In the genomic region with DNA sequence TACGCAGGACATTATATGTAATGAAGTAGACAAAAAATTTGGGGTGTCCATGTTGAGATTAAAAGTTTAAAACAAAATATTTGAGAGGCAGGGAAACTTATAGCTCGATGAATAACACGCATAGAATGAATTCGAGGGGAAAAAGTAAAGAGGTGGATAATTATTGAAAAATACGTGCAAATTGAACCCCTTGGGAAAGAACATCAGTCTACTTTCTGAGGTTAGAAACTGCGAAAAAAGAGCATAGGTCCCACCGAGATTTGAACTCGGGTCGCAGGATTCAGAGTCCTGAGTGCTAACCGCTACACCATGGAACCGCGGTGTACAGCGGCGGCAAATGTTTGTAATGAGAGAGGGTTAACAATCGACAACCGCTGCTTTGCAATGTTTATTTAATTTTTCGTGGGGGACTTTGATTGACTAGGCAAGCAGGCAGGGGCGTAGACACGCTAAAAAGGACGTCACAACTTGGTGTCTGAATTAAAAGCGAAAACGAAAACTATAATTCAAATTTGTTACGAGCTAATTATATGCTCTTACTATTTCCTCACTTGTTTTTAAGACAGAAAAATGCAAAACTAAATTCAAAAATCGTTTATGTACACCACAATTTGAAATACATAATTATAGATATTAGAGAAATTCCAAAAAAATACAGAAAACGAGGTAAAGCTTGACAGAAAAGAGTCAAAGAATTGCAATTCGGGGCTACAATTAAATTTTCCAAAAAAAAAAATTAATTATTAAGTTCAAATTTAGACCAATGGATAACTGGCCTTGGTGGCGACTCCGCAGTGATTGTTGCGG, we compare ENCODE assay signal across 2 worm cellular contexts.
A peak's percentile ranks its signal among the peaks of the same experiment; 100 is the strongest.
TF ChIP-seq lines count a peak whose summit lies in the region.

A gene (minus strand): TSS at position 51 of the 807 bp plus-strand sequence.

TF ChIP-seq in whole organism, L1 larva, 84 proteins besides CTCF, POLR2A, EP300 and RAD21 (continued from another document):
- TF ChIP-seq nhr-71 (tag; optimal IDR thresholded peaks at IDR 0.05; lab: Kevin White, UChicago): peak; percentile 74
- TF ChIP-seq C34B4.2 (tag; optimal IDR thresholded peaks at IDR 0.05; lab: Kevin White, UChicago): no peak
- TF ChIP-seq hlh-17 (GFP tag; optimal IDR thresholded peaks at IDR 0.05; lab: Kevin White, UChicago; ENCODE audit: borderline replicate concordance): no peak
- peak; percentile 77 for TF ChIP-seq snu-23 (GFP tag; optimal IDR thresholded peaks at IDR 0.05; lab: Kevin White, UChicago)
- TF ChIP-seq efl-1 (optimal IDR thresholded peaks at IDR 0.05; lab: Kevin White, UChicago): peak; percentile 28 to 55
- TF ChIP-seq efl-1 (GFP tag; optimal IDR thresholded peaks at IDR 0.05 in 1 of 2; lab: Kevin White, UChicago): peak; percentile 8 to 92
- TF ChIP-seq ceh-63 (GFP tag; optimal IDR thresholded peaks at IDR 0.05; lab: Kevin White, UChicago): no peak
- no peak for TF ChIP-seq fkh-4 (tag; optimal IDR thresholded peaks at IDR 0.05; lab: Kevin White, UChicago; ENCODE audit: borderline replicate concordance)
- no peak for TF ChIP-seq aha-1 (tag; optimal IDR thresholded peaks at IDR 0.05; lab: Kevin White, UChicago)
- TF ChIP-seq irx-1 (tag; optimal IDR thresholded peaks at IDR 0.05; lab: Kevin White, UChicago): peak; percentile 12

TF ChIP-seq in whole organism, young adult, 124 proteins besides CTCF, POLR2A, EP300 and RAD21 (continued from another document):
- TF ChIP-seq pbrm-1 (GFP tag; IDR thresholded peaks at IDR 0.05; lab: Robert Waterston, UW) (peak; percentile 86), ztf-3 (GFP tag; optimal IDR thresholded peaks at IDR 0.05; lab: Kevin White, UChicago) (no peak), tbp1 (GFP tag; optimal IDR thresholded peaks at IDR 0.05; lab: Kevin White, UChicago) (peak; percentile 95), hlh-12 (tag; optimal IDR thresholded peaks at IDR 0.05; lab: Kevin White, UChicago) (peak; percentile 27), hmg-1.2 (GFP tag; IDR thresholded peaks at IDR 0.05; lab: Robert Waterston, UW) (peak; percentile 81), Y67H2A.10 (GFP tag; conservative IDR thresholded peaks at IDR 0.05; lab: Robert Waterston, UW) (peak; percentile 60; the same call in 1 of the 2 replicates), lir-1 (GFP tag; conservative IDR thresholded peaks at IDR 0.05; lab: Robert Waterston, UW) (peak; percentile 63), madf-6 (GFP tag; IDR thresholded peaks at IDR 0.05; lab: Robert Waterston, UW) (peak; percentile 58), zim-3 (tag; optimal IDR thresholded peaks at IDR 0.05; lab: Kevin White, UChicago) (peak; percentile 86), F10E7.11 (tag; optimal IDR thresholded peaks at IDR 0.05; lab: Kevin White, UChicago) (peak; percentile 85), nhr-120 (GFP tag; IDR thresholded peaks at IDR 0.05; lab: Robert Waterston, UW) (0 out of 2 replicates have a peak, but pooled peaks have one; percentile 76), nfyb-1 (GFP tag; IDR thresholded peaks at IDR 0.05; lab: Robert Waterston, UW) (peak; percentile 95), snpc-4 (GFP tag; optimal IDR thresholded peaks at IDR 0.05; lab: Kevin White, UChicago) (peak; percentile 51), snpc-4 (tag; optimal IDR thresholded peaks at IDR 0.05; lab: Kevin White, UChicago) (peak; percentile 30 to 86 (median 58)), xnd-1 (tag; optimal IDR thresholded peaks at IDR 0.05; lab: Kevin White, UChicago) (no peak), B0336.3 (GFP tag; IDR thresholded peaks at IDR 0.05; lab: Robert Waterston, UW) (peak; percentile 92), ets-4 (GFP tag; optimal IDR thresholded peaks at IDR 0.05; lab: Kevin White, UChicago) (peak; percentile 91), rcor-1 (GFP tag; IDR thresholded peaks at IDR 0.05; lab: Robert Waterston, UW) (peak; percentile 69), ztf-25 (GFP tag; IDR thresholded peaks at IDR 0.05; lab: Robert Waterston, UW) (peak; percentile 90), ztf-18 (tag; optimal IDR thresholded peaks at IDR 0.05; lab: Kevin White, UChicago) (peak; percentile 63)
